Fruit fly (Drosophila melanogaster): Measurements from ENCODE around the gene mRpL13.
A peak's percentile ranks its signal among the peaks of the same experiment; 100 is the strongest.

The mRpL13 gene

dm6 chr2L:18894998-18895732 is 36.1 kb upstream of the mRpL13 start:
- TF ChIP-seq HLH106 (tag; optimal IDR thresholded peaks at IDR 0.05), result peak; percentile 50
- no peak for TF ChIP-seq Jra (GFP tag; optimal IDR thresholded peaks at IDR 0.05)
- peak; percentile 5 for TF ChIP-seq Sp1 (GFP tag; optimal IDR thresholded peaks at IDR 0.05)
- TF ChIP-seq foxo (GFP tag; optimal IDR thresholded peaks at IDR 0.05), result peak in 1 of 2 experiments; percentile 26
- TF ChIP-seq CrebA (GFP tag; optimal IDR thresholded peaks at IDR 0.05; ENCODE audit: borderline replicate concordance), result no peak
- no peak for TF ChIP-seq ey (GFP tag; optimal IDR thresholded peaks at IDR 0.05)

dm6 chr2L:18890087-18890486 is 31.0 kb upstream of the mRpL13 start:
- TF ChIP-seq pan (optimal IDR thresholded peaks at IDR 0.05), result no peak
- peak; percentile 28 for TF ChIP-seq dmrt93B (GFP tag; optimal IDR thresholded peaks at IDR 0.05)
- TF ChIP-seq dl (GFP tag; optimal IDR thresholded peaks at IDR 0.05; ENCODE audit: insufficient read depth in 1 of 2, partially characterized antibody in 2 of 2), result no peak
- TF ChIP-seq HLH106 (tag; optimal IDR thresholded peaks at IDR 0.05), result peak; percentile 75
- peak; percentile 79 for TF ChIP-seq Hnf4 (GFP tag; optimal IDR thresholded peaks at IDR 0.05)
- no peak for TF ChIP-seq Abd-B (GFP tag; optimal IDR thresholded peaks at IDR 0.05)
- no peak for TF ChIP-seq Hr78 (GFP tag; optimal IDR thresholded peaks at IDR 0.05)
- TF ChIP-seq brk (GFP tag; optimal IDR thresholded peaks at IDR 0.05), result peak; percentile 57
- TF ChIP-seq br (GFP tag; optimal IDR thresholded peaks at IDR 0.05), result peak; percentile 83
- TF ChIP-seq fru (GFP tag; optimal IDR thresholded peaks at IDR 0.05), result peak; percentile 81
- TF ChIP-seq usp (GFP tag; optimal IDR thresholded peaks at IDR 0.05), result no peak
- TF ChIP-seq woc (GFP tag; optimal IDR thresholded peaks at IDR 0.05), result peak; percentile 60
- TF ChIP-seq Mio (GFP tag; optimal IDR thresholded peaks at IDR 0.05), result no peak
- TF ChIP-seq OdsH (GFP tag; optimal IDR thresholded peaks at IDR 0.05), result peak; percentile 67
- peak; percentile 64 for TF ChIP-seq sv (GFP tag; optimal IDR thresholded peaks at IDR 0.05)
- no peak for TF ChIP-seq Dfd (GFP tag; optimal IDR thresholded peaks at IDR 0.05)
- no peak for TF ChIP-seq jim (GFP tag; optimal IDR thresholded peaks at IDR 0.05)
- peak; percentile 55 for TF ChIP-seq psq (GFP tag; optimal IDR thresholded peaks at IDR 0.05)
- TF ChIP-seq Myc (optimal IDR thresholded peaks at IDR 0.05), result no peak
- no peak for TF ChIP-seq CrebA (GFP tag; optimal IDR thresholded peaks at IDR 0.05; ENCODE audit: borderline replicate concordance)
- TF ChIP-seq CG32264 (GFP tag; optimal IDR thresholded peaks at IDR 0.05), result peak; percentile 46
- peak; percentile 46 for TF ChIP-seq Jra (GFP tag; optimal IDR thresholded peaks at IDR 0.05)
- no peak for TF ChIP-seq N (GFP tag; optimal IDR thresholded peaks at IDR 0.05)
- no peak for TF ChIP-seq Hr83 (GFP tag; optimal IDR thresholded peaks at IDR 0.05; ENCODE audit: poor library complexity, severe bottlenecking)
- peak; percentile 76 for TF ChIP-seq rgr (GFP tag; optimal IDR thresholded peaks at IDR 0.05)
- TF ChIP-seq dsf (GFP tag; optimal IDR thresholded peaks at IDR 0.05; ENCODE audit: borderline replicate concordance), result no peak
- no peak for TF ChIP-seq Vsx2 (GFP tag; optimal IDR thresholded peaks at IDR 0.05; ENCODE audit: partially characterized antibody)
- no peak for TF ChIP-seq tai (GFP tag; optimal IDR thresholded peaks at IDR 0.05)
- no peak for TF ChIP-seq GATAd (GFP tag; optimal IDR thresholded peaks at IDR 0.05)
- peak; percentile 88 for TF ChIP-seq h (GFP tag; optimal IDR thresholded peaks at IDR 0.05)
- peak; percentile 59 for TF ChIP-seq sage (GFP tag; optimal IDR thresholded peaks at IDR 0.05)
- TF ChIP-seq foxo (GFP tag; optimal IDR thresholded peaks at IDR 0.05), result peak; percentile 27 to 83
- TF ChIP-seq Rel (GFP tag; optimal IDR thresholded peaks at IDR 0.05), result no peak
- peak; percentile 7 for TF ChIP-seq Rel (tag; optimal IDR thresholded peaks at IDR 0.05)
- TF ChIP-seq Dif (GFP tag; optimal IDR thresholded peaks at IDR 0.05; ENCODE audit: partially characterized antibody), result no peak
- peak; percentile 83 for TF ChIP-seq ey (GFP tag; optimal IDR thresholded peaks at IDR 0.05)
- no peak for TF ChIP-seq lola (GFP tag; optimal IDR thresholded peaks at IDR 0.05)
- peak; percentile 69 for TF ChIP-seq Sp1 (GFP tag; optimal IDR thresholded peaks at IDR 0.05)
- peak; percentile 38 for TF ChIP-seq CG9705 (GFP tag; optimal IDR thresholded peaks at IDR 0.05)
